Worm (Caenorhabditis elegans) whole organism, early embryonic: ENCODE results near the gene F10C2.5.

Experiments used
- aly-1 ChIP-seq: sonication (generic microtip); optimal IDR thresholded peaks from 2 replicates; lab custom pipeline; 2016; ENCODE audit warnings: missing genetic modification characterization, missing compliant biosample characterization
- ama-1 ChIP-seq: fragments of 150-350 bp; optimal IDR thresholded peaks from 2 replicates; lab custom pipeline; 2014
- flt-1 ChIP-seq: fragments of 200-800 bp; sonication (Bioruptor generic); IDR thresholded peaks from 2 replicates; pipeline ENCODE4 v1.3.6; 2022; ENCODE audit warnings: missing genetic modification characterization, missing compliant biosample characterization
- hmbx-1 ChIP-seq: sonication (generic microtip); optimal IDR thresholded peaks from 2 replicates; lab custom pipeline; 2016; ENCODE audit warnings: mild to moderate bottlenecking, missing genetic modification characterization, missing compliant biosample characterization
- pes-1 ChIP-seq: fragments of 200-800 bp; sonication (Bioruptor generic); IDR thresholded peaks from 2 replicates; pipeline ENCODE4 v1.3.6; 2022; ENCODE audit warnings: missing genetic modification reagents, missing genetic modification characterization, missing compliant biosample characterization
- scrt-1 ChIP-seq: fragments of 200-800 bp; sonication (Bioruptor generic); IDR thresholded peaks from 2 replicates; pipeline ENCODE4 v1.3.6; 2022; ENCODE audit warnings: missing genetic modification characterization, missing compliant biosample characterization

ce11 chrV:12024273-12024672, 21.0 kb upstream of the F10C2.5 start:
- TF ChIP-seq scrt-1 (GFP tag; lab: Robert Waterston, UW) (peak; percentile 67; the same call in 1 of the 2 replicates), pes-1 (no peak), hmbx-1 (no peak), ama-1 (lab: Kevin White, UChicago) (no peak), aly-1 (tag; lab: Kevin White, UChicago) (peak; percentile 62), flt-1 (GFP tag; lab: Robert Waterston, UW) (no peak)
